Fruit fly (Drosophila melanogaster) whole organism, adult: ENCODE results near the gene CG5043.

Source experiments
- CG11617 ChIP-seq: fragments of 200-800 bp; sonication (Bioruptor generic); optimal IDR thresholded peaks from 2 replicates; lab custom pipeline; 2017; ENCODE audit warnings: mild to moderate bottlenecking, missing biosample characterization, missing genetic modification reagents, missing genetic modification characterization
- CG1620 ChIP-seq: fragments of 200-800 bp; sonication (Bioruptor generic); optimal IDR thresholded peaks from 2 replicates; lab custom pipeline; 2016; ENCODE audit warnings: missing biosample characterization, missing genetic modification characterization
- CG7101 ChIP-seq: fragments of 200-800 bp; sonication (Bioruptor generic); optimal IDR thresholded peaks from 2 replicates; lab custom pipeline; 2018; ENCODE audit warnings: missing biosample characterization, mild to moderate bottlenecking, missing genetic modification characterization, moderate library complexity
- cic ChIP-seq: fragments of 200-800 bp; sonication (Bioruptor generic); optimal IDR thresholded peaks from 2 replicates; lab custom pipeline; 2017; ENCODE audit warnings: missing biosample characterization, mild to moderate bottlenecking, missing genetic modification characterization, moderate library complexity
- kay ChIP-seq: fragments of 200-800 bp; sonication (Bioruptor generic); peaks from one replicate; lab custom pipeline; 2016; ENCODE audit warnings: missing biosample characterization, missing genetic modification characterization, borderline replicate concordance
- pad ChIP-seq: fragments of 200-800 bp; sonication (Bioruptor generic); optimal IDR thresholded peaks from 3 replicates; lab custom pipeline; 2017; ENCODE audit warnings: missing biosample characterization, missing genetic modification characterization, mild to moderate bottlenecking, moderate library complexity, missing genetic modification reagents
- toe ChIP-seq: fragments of 200-800 bp; sonication (Bioruptor generic); optimal IDR thresholded peaks from 2 replicates; lab custom pipeline; 2016; ENCODE audit warnings: missing biosample characterization, missing genetic modification characterization

DNA sequence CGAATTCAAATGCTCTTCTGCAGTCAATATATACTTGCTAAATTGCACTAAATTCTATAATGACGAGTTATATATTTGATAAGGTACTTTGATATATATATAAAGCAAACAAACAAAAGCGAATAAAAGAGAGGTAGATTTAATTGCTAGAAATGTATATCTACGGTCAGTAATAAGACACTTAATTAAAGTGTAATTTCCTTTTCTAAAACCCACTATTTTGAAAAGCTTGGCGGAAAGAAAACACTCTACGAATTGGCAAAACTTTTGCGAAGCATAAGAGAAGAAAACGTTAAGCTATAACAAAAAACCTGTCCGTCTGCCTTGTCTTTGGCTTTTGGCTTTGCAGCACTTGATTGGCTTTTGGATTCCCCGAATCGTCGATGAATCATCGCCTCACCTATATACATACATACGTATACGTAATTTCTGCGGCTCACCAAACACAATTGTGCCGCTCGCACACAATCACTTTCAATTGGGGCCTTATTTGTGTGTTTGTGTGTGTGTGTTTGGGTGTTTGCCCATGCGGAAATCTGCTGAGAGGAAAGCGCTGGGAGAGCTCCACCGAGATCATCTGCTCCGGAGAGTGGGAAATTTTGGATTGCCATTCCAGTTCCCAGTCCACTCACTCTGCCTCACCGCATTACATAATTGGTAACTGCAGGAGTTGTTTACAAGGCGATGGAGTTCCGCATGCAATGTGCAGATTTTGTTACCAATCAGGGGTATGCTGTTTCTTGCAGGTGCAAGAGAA lies 2.9 kb upstream of the CG5043 start:
- no peak for TF ChIP-seq CG1620 (GFP tag; lab: Kevin White, UChicago)
- TF ChIP-seq pad (GFP tag; lab: Kevin White, UChicago): no peak
- TF ChIP-seq CG11617 (GFP tag; lab: Kevin White, UChicago): no peak
- TF ChIP-seq cic (GFP tag; lab: Kevin White, UChicago): no peak
- no peak for TF ChIP-seq toe (GFP tag; lab: Kevin White, UChicago)
- TF ChIP-seq CG7101 (tag; lab: Kevin White, UChicago): no peak
- TF ChIP-seq kay: peak; percentile 54
